ENCODE assay signal across 1 fruit fly cellular context in the genomic region with DNA sequence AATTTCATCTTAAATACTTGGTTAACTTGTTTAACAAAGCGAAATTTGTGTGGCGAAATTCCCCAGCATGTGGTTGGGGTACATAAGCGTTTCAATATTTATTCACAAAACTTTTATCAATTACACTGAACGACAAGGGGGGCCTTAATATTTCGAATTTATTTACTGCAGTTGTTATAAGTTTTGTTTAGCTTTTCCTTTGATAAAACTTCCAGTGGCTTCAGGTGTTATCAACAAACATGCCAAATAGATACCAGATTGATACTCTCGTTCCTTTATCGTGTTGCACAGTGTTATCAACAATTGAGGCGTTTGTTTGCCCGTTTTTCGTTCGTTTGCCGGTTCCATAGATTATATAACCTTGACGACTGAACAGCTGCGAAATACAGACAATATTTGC.
TF ChIP-seq lines count a peak whose summit lies in the region.

No protein-coding gene starts in this region.

TF ChIP-seq in whole organism, embryonic, 481 proteins besides CTCF, POLR2A, EP300 and RAD21 (continued from another document):
- TF ChIP-seq Atf-2 (GFP tag; optimal IDR thresholded peaks at IDR 0.05; lab: Kevin White, UChicago) = no peak
- peak; percentile 27; the same call in 1 of the 3 replicates for TF ChIP-seq tgo (GFP tag; IDR thresholded peaks at IDR 0.05; lab: Robert Waterston, UW)
- peak; percentile 2 for TF ChIP-seq CG8388 (GFP tag; optimal IDR thresholded peaks at IDR 0.05; lab: Kevin White, UChicago)
- TF ChIP-seq Pdp1 (GFP tag; optimal IDR thresholded peaks at IDR 0.05; lab: Kevin White, UChicago) = peak in 1 of 2 experiments; percentile 68
- peak; percentile 30 for TF ChIP-seq grau (tag; optimal IDR thresholded peaks at IDR 0.05; lab: Kevin White, UChicago)
- TF ChIP-seq Ssrp (tag; optimal IDR thresholded peaks at IDR 0.05; lab: Kevin White, UChicago) = no peak
- TF ChIP-seq lilli (GFP tag; optimal IDR thresholded peaks at IDR 0.05; lab: Kevin White, UChicago) = peak; percentile 26
- no peak for TF ChIP-seq pan (optimal IDR thresholded peaks at IDR 0.05; lab: Kevin White, UChicago)
- TF ChIP-seq pan (GFP tag; optimal IDR thresholded peaks at IDR 0.05 in 1 of 2, IDR thresholded peaks at IDR 0.05 in 1 of 2) = peak in 1 of 2 experiments; percentile 24
- no peak for TF ChIP-seq Tbp (GFP tag; optimal IDR thresholded peaks at IDR 0.05; lab: Kevin White, UChicago)
- TF ChIP-seq ci (GFP tag; IDR thresholded peaks at IDR 0.05; lab: Robert Waterston, UW) = 0 out of 3 replicates have a peak, but pooled peaks have one; percentile 8
- peak; percentile 89 for TF ChIP-seq Med (GFP tag; lab: Kevin White, UChicago)
- no peak for TF ChIP-seq CG3726 (GFP tag; IDR thresholded peaks at IDR 0.05; lab: Robert Waterston, UW)
- peak; percentile 17 for TF ChIP-seq CG15514 (GFP tag; optimal IDR thresholded peaks at IDR 0.05; lab: Kevin White, UChicago)
- peak in 1 of 2 experiments; percentile 16 for TF ChIP-seq bsh (GFP tag; optimal IDR thresholded peaks at IDR 0.05; lab: Kevin White, UChicago)
- TF ChIP-seq Xrp1 (GFP tag; IDR thresholded peaks at IDR 0.05; lab: Robert Waterston, UW) = peak; percentile 55; the same call in 1 of the 2 replicates
- TF ChIP-seq HLH3B (GFP tag; IDR thresholded peaks at IDR 0.05; lab: Robert Waterston, UW) = peak; percentile 34; the same call in 1 of the 2 replicates
- 0 out of 3 replicates have a peak, but pooled peaks have one; percentile 8 for TF ChIP-seq Optix (GFP tag; IDR thresholded peaks at IDR 0.05; lab: Robert Waterston, UW)
- peak; percentile 29 for TF ChIP-seq CG8924 (tag; optimal IDR thresholded peaks at IDR 0.05; lab: Kevin White, UChicago)
- peak; percentile 35; the same call in 1 of the 3 replicates for TF ChIP-seq otp (GFP tag; IDR thresholded peaks at IDR 0.05; lab: Robert Waterston, UW)
- TF ChIP-seq fu2 (GFP tag; optimal IDR thresholded peaks at IDR 0.05; lab: Kevin White, UChicago) = peak; percentile 5
- TF ChIP-seq CG17361 (GFP tag; IDR thresholded peaks at IDR 0.05; lab: Robert Waterston, UW) = 0 out of 3 replicates have a peak, but pooled peaks have one; percentile 12
- TF ChIP-seq dysf (GFP tag; IDR thresholded peaks at IDR 0.05; lab: Robert Waterston, UW) = 0 out of 3 replicates have a peak, but pooled peaks have one; percentile 15
- peak; percentile 21 for TF ChIP-seq mam (GFP tag; optimal IDR thresholded peaks at IDR 0.05; lab: Kevin White, UChicago)
- TF ChIP-seq sens (GFP tag; lab: Kevin White, UChicago) = peak; percentile 86
- peak; percentile 37; the same call in 1 of the 2 replicates for TF ChIP-seq Atf6 (GFP tag; IDR thresholded peaks at IDR 0.05; lab: Robert Waterston, UW)
- peak; percentile 31; the same call in 2 of the 3 replicates for TF ChIP-seq row (GFP tag; IDR thresholded peaks at IDR 0.05; lab: Robert Waterston, UW)
- peak; percentile 67 for TF ChIP-seq lbe (GFP tag; optimal IDR thresholded peaks at IDR 0.05; lab: Kevin White, UChicago)
- TF ChIP-seq zfh1 (GFP tag; IDR thresholded peaks at IDR 0.05; lab: Robert Waterston, UW) = peak; percentile 63
- TF ChIP-seq PHDP (tag; optimal IDR thresholded peaks at IDR 0.05; lab: Kevin White, UChicago) = peak; percentile 27
- peak; percentile 30 for TF ChIP-seq CG9727 (GFP tag; optimal IDR thresholded peaks at IDR 0.05; lab: Kevin White, UChicago)
- TF ChIP-seq CG15269 (tag; optimal IDR thresholded peaks at IDR 0.05; lab: Kevin White, UChicago) = peak; percentile 25
- TF ChIP-seq NFAT (GFP tag; IDR thresholded peaks at IDR 0.05; lab: Robert Waterston, UW) = 0 out of 2 replicates have a peak, but pooled peaks have one; percentile 21
- TF ChIP-seq CG6689 (GFP tag; IDR thresholded peaks at IDR 0.05; lab: Robert Waterston, UW) = peak; percentile 34; the same call in 1 of the 2 replicates
- TF ChIP-seq CG32532 (GFP tag; IDR thresholded peaks at IDR 0.05; lab: Robert Waterston, UW) = peak; percentile 60
- no peak for TF ChIP-seq prd (optimal IDR thresholded peaks at IDR 0.05; lab: Kevin White, UChicago)
- TF ChIP-seq prd (GFP tag; IDR thresholded peaks at IDR 0.05; lab: Robert Waterston, UW) = peak; percentile 43; the same call in 2 of the 3 replicates
- no peak for TF ChIP-seq CG6854 (GFP tag; optimal IDR thresholded peaks at IDR 0.05; lab: Kevin White, UChicago)
- peak in 1 of 2 experiments; percentile 2 for TF ChIP-seq Hr51 (GFP tag; optimal IDR thresholded peaks at IDR 0.05; lab: Kevin White, UChicago)
- TF ChIP-seq sc (optimal IDR thresholded peaks at IDR 0.05; lab: Kevin White, UChicago) = no peak
- TF ChIP-seq sc (GFP tag; optimal IDR thresholded peaks at IDR 0.05; lab: Kevin White, UChicago) = no peak
